Worm (Caenorhabditis elegans): ENCODE data around the gene egl-26.

ce11 chrII:75831-76230 lies 6.4 kb downstream of the egl-26 start:
- TF ChIP-seq efl-3 (GFP tag; optimal IDR thresholded peaks at IDR 0.05): no peak
- no peak for TF ChIP-seq unc-86 (tag; optimal IDR thresholded peaks at IDR 0.05)
- no peak for TF ChIP-seq aha-1 (tag; optimal IDR thresholded peaks at IDR 0.05)
- no peak for TF ChIP-seq lin-39 (tag; optimal IDR thresholded peaks at IDR 0.05)
- no peak for TF ChIP-seq mep-1 (tag; optimal IDR thresholded peaks at IDR 0.05)
- TF ChIP-seq unc-130 (tag; optimal IDR thresholded peaks at IDR 0.05): no peak
- no peak for TF ChIP-seq zag-1 (tag; optimal IDR thresholded peaks at IDR 0.05)
- no peak for TF ChIP-seq ceh-8 (GFP tag; optimal IDR thresholded peaks at IDR 0.05)
- no peak for TF ChIP-seq pag-3 (tag; optimal IDR thresholded peaks at IDR 0.05; ENCODE audit: borderline replicate concordance, insufficient read depth)
- TF ChIP-seq unc-62 (GFP tag; optimal IDR thresholded peaks at IDR 0.05): no peak
- no peak for TF ChIP-seq lin-15B (tag; optimal IDR thresholded peaks at IDR 0.05)
- no peak for TF ChIP-seq nhr-71 (tag; optimal IDR thresholded peaks at IDR 0.05)

Data from whole organism, L1 larva.